Worm (Caenorhabditis elegans) whole organism, L1 larva: ENCODE measurements around the gene smg-8.
A peak's percentile ranks its signal among the peaks of the same experiment; 100 is the strongest.

ENCODE experiments used
- C04F5.9 ChIP-seq: sonication (generic microtip); optimal IDR thresholded peaks from 2 replicates; lab custom pipeline; 2016; ENCODE audit warnings: missing genetic modification characterization, missing compliant biosample characterization
- C34B4.2 ChIP-seq: sonication (generic microtip); optimal IDR thresholded peaks from 2 replicates; lab custom pipeline; 2017; ENCODE audit warnings: mild to moderate bottlenecking, missing genetic modification characterization, missing compliant biosample characterization
- F16B12.6 ChIP-seq: fragments of 150-350 bp; optimal IDR thresholded peaks from 2 replicates; lab custom pipeline; 2014; ENCODE audit warnings: missing biosample characterization, missing genetic modification characterization
- alr-1 ChIP-seq: fragments of 200-800 bp; sonication (Bioruptor generic); optimal IDR thresholded peaks from 2 replicates; lab custom pipeline; 2018; ENCODE audit warnings: borderline replicate concordance, mild to moderate bottlenecking, missing genetic modification characterization, missing compliant biosample characterization
- aly-2 ChIP-seq: fragments of 150-350 bp; optimal IDR thresholded peaks from 2 replicates; lab custom pipeline; 2014; ENCODE audit warnings: missing biosample characterization, missing genetic modification characterization
- blmp-1 ChIP-seq: fragments of 150-350 bp; optimal IDR thresholded peaks from 2 replicates; lab custom pipeline; 2014; ENCODE audit warnings: missing biosample characterization, missing genetic modification characterization
- ceh-8 ChIP-seq: fragments of 200-800 bp; sonication (Bioruptor generic); optimal IDR thresholded peaks from 2 replicates; lab custom pipeline; 2018; ENCODE audit warnings: mild to moderate bottlenecking, missing genetic modification characterization, moderate library complexity, missing compliant biosample characterization
- ceh-88 ChIP-seq: fragments of 200-800 bp; sonication (Bioruptor generic); IDR thresholded peaks from 2 replicates; pipeline ENCODE4 v1.3.6; 2022; ENCODE audit warnings: missing genetic modification characterization, missing compliant biosample characterization
- ceh-90 ChIP-seq: sonication (generic microtip); optimal IDR thresholded peaks from 2 replicates; lab custom pipeline; 2016; ENCODE audit warnings: missing genetic modification characterization, missing compliant biosample characterization
- ces-1 ChIP-seq: fragments of 150-350 bp; optimal IDR thresholded peaks from 2 replicates; lab custom pipeline; 2014; ENCODE audit warnings: missing biosample characterization, missing genetic modification reagents, missing genetic modification characterization
- efl-1 ChIP-seq, 4 experiments: fragments of 150-350 bp; optimal IDR thresholded peaks in 3 of 4; peaks in 1 of 4; 1 replicate in 1 of 4; 2 replicates in 3 of 4; lab custom pipeline; 2014; ENCODE audit warnings: missing biosample characterization in 2 of 4, missing genetic modification characterization in 2 of 4, missing genetic modification reagents in 2 of 4
- fkh-4 ChIP-seq: sonication (generic microtip); optimal IDR thresholded peaks from 2 replicates; lab custom pipeline; 2016; ENCODE audit warnings: missing compliant biosample characterization, missing genetic modification characterization, borderline replicate concordance
- fkh-8 ChIP-seq: sonication (generic microtip); optimal IDR thresholded peaks from 2 replicates; lab custom pipeline; 2016; ENCODE audit warnings: mild to moderate bottlenecking, missing genetic modification characterization, missing compliant biosample characterization
- irx-1 ChIP-seq: sonication (generic microtip); optimal IDR thresholded peaks from 2 replicates; lab custom pipeline; 2016; ENCODE audit warnings: missing genetic modification characterization, missing compliant biosample characterization
- jun-1 ChIP-seq: fragments of 150-350 bp; optimal IDR thresholded peaks from 2 replicates; lab custom pipeline; 2014; ENCODE audit warnings: missing biosample characterization, missing genetic modification reagents, missing genetic modification characterization
- lin-14 ChIP-seq: fragments of 200-800 bp; sonication (Bioruptor generic); optimal IDR thresholded peaks from 2 replicates; lab custom pipeline; 2018; ENCODE audit warnings: mild to moderate bottlenecking, missing genetic modification characterization, moderate library complexity, missing compliant biosample characterization
- lin-35 ChIP-seq, 2 experiments: fragments of 150-350 bp; optimal IDR thresholded peaks; 2 replicates each; lab custom pipeline; 2014; ENCODE audit warnings: missing biosample characterization in 2 of 2, missing genetic modification characterization in 2 of 2, missing genetic modification reagents in 2 of 2
- lir-3 ChIP-seq: sonication (generic microtip); optimal IDR thresholded peaks from 2 replicates; lab custom pipeline; 2016; ENCODE audit warnings: mild to moderate bottlenecking, missing genetic modification characterization, moderate library complexity, missing compliant biosample characterization; ENCODE audit not compliant: poor library complexity
- lsy-2 ChIP-seq, 2 experiments: fragments of 150-350 bp; optimal IDR thresholded peaks; 2 replicates each; lab custom pipeline; 2014; ENCODE audit warnings: missing biosample characterization in 2 of 2, missing genetic modification characterization in 2 of 2
- mef-2 ChIP-seq: fragments of 150-350 bp; optimal IDR thresholded peaks from 2 replicates; lab custom pipeline; 2014; ENCODE audit warnings: missing biosample characterization, missing genetic modification characterization
- nhr-12 ChIP-seq: sonication (generic microtip); optimal IDR thresholded peaks from 2 replicates; lab custom pipeline; 2017; ENCODE audit warnings: missing biosample characterization, missing genetic modification characterization
- nhr-71 ChIP-seq: sonication (generic microtip); optimal IDR thresholded peaks from 2 replicates; lab custom pipeline; 2016; ENCODE audit warnings: mild to moderate bottlenecking, missing genetic modification characterization, moderate library complexity, missing compliant biosample characterization
- nhr-77 ChIP-seq: fragments of 150-350 bp; optimal IDR thresholded peaks from 2 replicates; lab custom pipeline; 2014; ENCODE audit warnings: missing biosample characterization, missing genetic modification characterization
- nhr-84 ChIP-seq: sonication (generic microtip); optimal IDR thresholded peaks from 2 replicates; lab custom pipeline; 2017; ENCODE audit warnings: missing biosample characterization, missing genetic modification characterization
- nhr-85 ChIP-seq: sonication (generic microtip); peaks from one replicate; lab custom pipeline; 2016; ENCODE audit warnings: missing genetic modification characterization, inconsistent platforms, missing compliant biosample characterization
- nhr-90 ChIP-seq: sonication (generic microtip); optimal IDR thresholded peaks from 2 replicates; lab custom pipeline; 2016; ENCODE audit warnings: mild to moderate bottlenecking, missing genetic modification characterization, missing compliant biosample characterization; ENCODE audit not compliant: poor library complexity
- pag-3 ChIP-seq: sonication (generic microtip); optimal IDR thresholded peaks from 2 replicates; lab custom pipeline; 2017; ENCODE audit warnings: missing genetic modification characterization, mild to moderate bottlenecking, missing compliant biosample characterization, antibody characterized with exemption, borderline replicate concordance; ENCODE audit not compliant: insufficient read depth
- pqm-1 ChIP-seq: sonication (generic microtip); optimal IDR thresholded peaks from 3 replicates; lab custom pipeline; 2017; ENCODE audit warnings: missing biosample characterization, missing genetic modification characterization
- rnt-1 ChIP-seq: sonication (generic microtip); optimal IDR thresholded peaks from 2 replicates; lab custom pipeline; 2016; ENCODE audit warnings: mild to moderate bottlenecking, missing genetic modification characterization, moderate library complexity, missing compliant biosample characterization
- skn-1 ChIP-seq: fragments of 150-350 bp; optimal IDR thresholded peaks from 2 replicates; lab custom pipeline; 2014; ENCODE audit warnings: missing biosample characterization, missing genetic modification characterization
- sox-4 ChIP-seq: sonication (generic microtip); optimal IDR thresholded peaks from 2 replicates; lab custom pipeline; 2016; ENCODE audit warnings: missing genetic modification characterization, missing compliant biosample characterization
- swsn-7 ChIP-seq: sonication (generic microtip); optimal IDR thresholded peaks from 2 replicates; lab custom pipeline; 2016; ENCODE audit warnings: missing genetic modification characterization, missing compliant biosample characterization
- unc-30 ChIP-seq: sonication (generic microtip); optimal IDR thresholded peaks from 2 replicates; lab custom pipeline; 2017; ENCODE audit warnings: missing biosample characterization, missing genetic modification characterization
- unc-62 ChIP-seq: fragments of 150-350 bp; optimal IDR thresholded peaks from 2 replicates; lab custom pipeline; 2014; ENCODE audit warnings: missing biosample characterization, missing genetic modification reagents, missing genetic modification characterization
- unc-98 ChIP-seq: fragments of 200-800 bp; sonication (Bioruptor generic); IDR thresholded peaks from 2 replicates; pipeline ENCODE4 v1.3.6; 2022; ENCODE audit warnings: missing genetic modification characterization, missing compliant biosample characterization
- xbp-1 ChIP-seq: sonication (generic microtip); optimal IDR thresholded peaks from 2 replicates; lab custom pipeline; 2016; ENCODE audit warnings: missing genetic modification characterization, missing compliant biosample characterization
- zip-4 ChIP-seq: fragments of 200-800 bp; sonication (Bioruptor generic); optimal IDR thresholded peaks from 2 replicates; lab custom pipeline; 2018; ENCODE audit warnings: mild to moderate bottlenecking, missing genetic modification characterization, moderate library complexity, missing compliant biosample characterization
- ztf-11 ChIP-seq, 2 experiments: sonication (generic microtip); optimal IDR thresholded peaks; 2 replicates each; lab custom pipeline; 2016 to 2017; ENCODE audit warnings: missing genetic modification characterization in 2 of 2, missing biosample characterization in 1 of 2, missing compliant biosample characterization in 1 of 2

smg-8 gene

ce11 chrII:14415427-14415826, 25.8 kb upstream of the smg-8 start:
- no peak for TF ChIP-seq lir-3 (tag; lab: Kevin White, UChicago)
- no peak for TF ChIP-seq rnt-1 (tag; lab: Kevin White, UChicago)
- no peak for TF ChIP-seq ztf-11 (tag; optimal IDR thresholded peaks at IDR 0.05; lab: Kevin White, UChicago)
- TF ChIP-seq C04F5.9 (tag; lab: Kevin White, UChicago) = no peak
- no peak for TF ChIP-seq swsn-7 (tag; lab: Kevin White, UChicago)
- no peak for TF ChIP-seq ces-1
- no peak for TF ChIP-seq skn-1
- TF ChIP-seq pag-3 (tag; lab: Kevin White, UChicago) = no peak
- TF ChIP-seq C34B4.2 = no peak
- no peak for TF ChIP-seq jun-1 (tag; lab: Kevin White, UChicago)
- TF ChIP-seq aly-2 (tag; lab: Kevin White, UChicago) = no peak
- no peak for TF ChIP-seq sox-4 (tag; lab: Kevin White, UChicago)
- TF ChIP-seq unc-98 (GFP tag; lab: Robert Waterston, UW) = no peak
- TF ChIP-seq alr-1 (tag; lab: Kevin White, UChicago) = no peak
- no peak for TF ChIP-seq F16B12.6 (tag; lab: Kevin White, UChicago)
- no peak for TF ChIP-seq lsy-2 (tag; optimal IDR thresholded peaks at IDR 0.05; lab: Kevin White, UChicago)
- no peak for TF ChIP-seq ceh-88 (GFP tag; lab: Robert Waterston, UW)
- no peak for TF ChIP-seq zip-4 (GFP tag; lab: Kevin White, UChicago)
- no peak for TF ChIP-seq xbp-1
- TF ChIP-seq, all 84 proteins: peak for 0

ce11 chrII:14416988-14417387, 24.2 kb upstream of the smg-8 start:
- no peak for TF ChIP-seq alr-1 (tag; lab: Kevin White, UChicago)
- no peak for TF ChIP-seq efl-1 (optimal IDR thresholded peaks at IDR 0.05; lab: Kevin White, UChicago)
- peak in 1 of 2 experiments; percentile 56 for TF ChIP-seq efl-1 (GFP tag; optimal IDR thresholded peaks at IDR 0.05 in 1 of 2; lab: Kevin White, UChicago)
- TF ChIP-seq, all 84 proteins: peak for 1

ce11 chrII:14424791-14425190, 16.4 kb upstream of the smg-8 start, which contains the start of gene plx-2:
plx-2 (minus strand) TSS chrII:14424891.
- TF ChIP-seq mef-2 (tag; lab: Kevin White, UChicago) (no peak), blmp-1 (tag; lab: Kevin White, UChicago) (no peak), lin-35 (GFP tag; optimal IDR thresholded peaks at IDR 0.05; lab: Kevin White, UChicago) (no peak), nhr-84 (tag; lab: Kevin White, UChicago) (no peak), lsy-2 (tag; optimal IDR thresholded peaks at IDR 0.05; lab: Kevin White, UChicago) (no peak), lin-14 (GFP tag; lab: Kevin White, UChicago) (no peak), nhr-90 (no peak), fkh-8 (no peak), skn-1 (no peak), irx-1 (tag; lab: Kevin White, UChicago) (no peak), nhr-77 (tag; lab: Kevin White, UChicago) (no peak), unc-30 (tag; lab: Kevin White, UChicago) (no peak), nhr-85 (no peak), pqm-1 (no peak), fkh-4 (tag; lab: Kevin White, UChicago) (no peak), nhr-71 (tag; lab: Kevin White, UChicago) (no peak), ceh-90 (tag; lab: Kevin White, UChicago) (no peak), nhr-12 (no peak), ceh-8 (GFP tag; lab: Kevin White, UChicago) (no peak), unc-62 (GFP tag; lab: Kevin White, UChicago) (no peak)
